Fruit fly (Drosophila melanogaster): ENCODE results near the gene Skadu.

The Skadu gene

DNA sequence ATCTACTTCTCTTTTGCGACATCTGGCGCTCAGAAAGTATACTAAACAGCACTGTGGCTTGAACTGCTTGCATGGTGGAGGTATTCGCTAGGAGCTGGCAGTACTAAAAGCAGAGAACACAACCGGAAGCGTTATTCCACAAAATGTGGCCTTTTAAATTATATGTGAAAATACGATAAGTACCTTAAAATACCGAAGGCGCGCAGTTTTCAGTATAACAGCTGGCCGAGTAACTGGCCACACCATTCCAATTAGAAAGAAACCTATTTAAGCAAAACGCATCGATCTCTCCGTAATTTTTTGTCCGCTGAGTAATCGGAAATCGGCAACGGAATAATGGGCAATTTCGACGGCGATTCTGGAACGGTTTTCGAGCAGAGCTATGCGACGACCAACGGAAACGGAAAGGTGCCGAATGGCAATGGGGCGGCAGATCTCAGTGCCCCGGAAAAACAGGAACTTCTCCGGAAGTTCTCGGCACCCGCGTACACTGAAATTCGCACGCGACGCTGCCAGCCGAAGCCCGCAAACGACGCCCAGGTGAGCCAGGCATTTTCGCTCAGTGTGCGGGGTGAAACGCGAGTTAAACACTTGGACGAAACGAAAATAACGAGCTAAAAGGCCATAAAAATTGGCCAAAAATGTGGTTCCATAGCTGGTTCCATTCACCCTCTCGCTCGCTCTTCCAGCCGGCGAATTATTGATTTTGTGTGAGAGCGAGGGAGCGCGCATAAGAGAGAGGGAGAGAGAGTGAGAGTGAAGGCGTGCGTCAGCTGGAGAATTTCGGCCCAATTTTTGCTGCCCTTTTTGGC, 48.2 kb upstream of the Skadu start, which contains the start of gene lace (continued):
- TF ChIP-seq CG43689 (GFP tag; IDR thresholded peaks at IDR 0.05) (no peak), CG12071 (GFP tag; optimal IDR thresholded peaks at IDR 0.05) (peak; percentile 44), CG11085 (GFP tag; IDR thresholded peaks at IDR 0.05) (peak; percentile 89), Scr (GFP tag; IDR thresholded peaks at IDR 0.05; ENCODE audit: partially characterized antibody) (no peak), Ssrp (tag; optimal IDR thresholded peaks at IDR 0.05) (peak; percentile 56), CG2678 (tag; optimal IDR thresholded peaks at IDR 0.05) (peak; percentile 50), unc-4 (GFP tag; IDR thresholded peaks at IDR 0.05; ENCODE audit: partially characterized antibody) (peak; percentile 20; the same call in 1 of the 2 replicates), sens-2 (GFP tag; IDR thresholded peaks at IDR 0.05) (peak; percentile 83), usp (GFP tag; optimal IDR thresholded peaks at IDR 0.05) (no peak), CG10366 (GFP tag; IDR thresholded peaks at IDR 0.05) (peak; percentile 78), CG10462 (GFP tag; optimal IDR thresholded peaks at IDR 0.05) (peak; percentile 13), Pdp1 (GFP tag; optimal IDR thresholded peaks at IDR 0.05) (peak; percentile 76 to 77), HLH3B (GFP tag; IDR thresholded peaks at IDR 0.05) (peak; percentile 75), Taf1 (GFP tag; IDR thresholded peaks at IDR 0.05) (peak; percentile 53; the same call in 1 of the 2 replicates), CG10209 (GFP tag; optimal IDR thresholded peaks at IDR 0.05) (peak; percentile 85), vvl (GFP tag; IDR thresholded peaks at IDR 0.05) (peak; percentile 94), CG11093 (GFP tag; IDR thresholded peaks at IDR 0.05) (no peak), Atf6 (GFP tag; IDR thresholded peaks at IDR 0.05) (0 out of 2 replicates have a peak, but pooled peaks have one; percentile 48), slbo (GFP tag; IDR thresholded peaks at IDR 0.05) (peak; percentile 89), Eip74EF (GFP tag; optimal IDR thresholded peaks at IDR 0.05) (no peak), CG5953 (GFP tag; IDR thresholded peaks at IDR 0.05) (peak; percentile 78), CG1792 (GFP tag; optimal IDR thresholded peaks at IDR 0.05) (peak; percentile 79), Rx (GFP tag; IDR thresholded peaks at IDR 0.05) (peak; percentile 85), BtbVII (GFP tag; optimal IDR thresholded peaks at IDR 0.05) (peak; percentile 33), CG10979 (tag; optimal IDR thresholded peaks at IDR 0.05) (peak; percentile 67), cato (GFP tag; optimal IDR thresholded peaks at IDR 0.05; ENCODE audit: borderline replicate concordance) (peak; percentile 70), CG12104 (GFP tag; optimal IDR thresholded peaks at IDR 0.05) (peak; percentile 68), CG5180 (GFP tag; optimal IDR thresholded peaks at IDR 0.05) (no peak), Oaz (GFP tag; IDR thresholded peaks at IDR 0.05) (peak; percentile 76), CG17186 (GFP tag; optimal IDR thresholded peaks at IDR 0.05) (peak; percentile 34), emc (GFP tag; optimal IDR thresholded peaks at IDR 0.05) (peak; percentile 77), CG30020 (tag; optimal IDR thresholded peaks at IDR 0.05) (peak; percentile 23), MBD-R2 (GFP tag; IDR thresholded peaks at IDR 0.05) (peak; percentile 62; the same call in 1 of the 2 replicates), jumu (GFP tag; optimal IDR thresholded peaks at IDR 0.05) (peak; percentile 42), slp2 (GFP tag; optimal IDR thresholded peaks at IDR 0.05) (peak; percentile 80), nau (GFP tag; optimal IDR thresholded peaks at IDR 0.05) (peak; percentile 50), B-H1 (GFP tag; IDR thresholded peaks at IDR 0.05) (peak; percentile 54; the same call in 1 of the 3 replicates), CG3995 (GFP tag; optimal IDR thresholded peaks at IDR 0.05) (peak; percentile 49), phol (tag; optimal IDR thresholded peaks at IDR 0.05) (peak; percentile 86), ham (GFP tag; IDR thresholded peaks at IDR 0.05) (peak; percentile 76), dysf (GFP tag; IDR thresholded peaks at IDR 0.05) (peak; percentile 78), Xrp1 (GFP tag; IDR thresholded peaks at IDR 0.05) (no peak), CG4360 (GFP tag; IDR thresholded peaks at IDR 0.05) (peak; percentile 29; the same call in 1 of the 2 replicates), CG6272 (GFP tag; IDR thresholded peaks at IDR 0.05) (peak; percentile 64), CG8388 (GFP tag; optimal IDR thresholded peaks at IDR 0.05) (peak; percentile 78), CTCF (GFP tag; optimal IDR thresholded peaks at IDR 0.05) (peak; percentile 94), CG7963 (GFP tag; IDR thresholded peaks at IDR 0.05; ENCODE audit: partially characterized antibody) (no peak), p53 (GFP tag; optimal IDR thresholded peaks at IDR 0.05) (peak; percentile 88), btn (GFP tag; optimal IDR thresholded peaks at IDR 0.05) (peak; percentile 32)
